Worm (Caenorhabditis elegans) whole organism, mixed stage, embryonic: Measurements from ENCODE around the gene K02F6.7.

Experiments
- M03D4.4 ChIP-seq: sonication (generic microtip); optimal IDR thresholded peaks from 2 replicates; lab custom pipeline; 2017; ENCODE audit warnings: mild to moderate bottlenecking, missing genetic modification characterization, missing compliant biosample characterization
- bed-3 ChIP-seq: fragments of 200-800 bp; sonication (Bioruptor generic); optimal IDR thresholded peaks from 3 replicates; lab custom pipeline; 2018; ENCODE audit warnings: mild to moderate bottlenecking, missing genetic modification characterization, moderate library complexity, missing compliant biosample characterization
- blmp-1 ChIP-seq: fragments of 150-350 bp; optimal IDR thresholded peaks from 2 replicates; lab custom pipeline; 2014; ENCODE audit warnings: missing biosample characterization, missing genetic modification characterization
- ceh-39 ChIP-seq: fragments of 150-350 bp; optimal IDR thresholded peaks from 2 replicates; lab custom pipeline; 2014; ENCODE audit warnings: missing biosample characterization, missing genetic modification characterization
- ceh-43 ChIP-seq: fragments of 200-800 bp; sonication (Bioruptor generic); optimal IDR thresholded peaks from 2 replicates; lab custom pipeline; 2018; ENCODE audit warnings: mild to moderate bottlenecking, missing genetic modification characterization, moderate library complexity, missing compliant biosample characterization
- ceh-83 ChIP-seq: fragments of 200-800 bp; sonication (Bioruptor generic); optimal IDR thresholded peaks from 2 replicates; lab custom pipeline; 2018; ENCODE audit warnings: mild to moderate bottlenecking, missing genetic modification characterization, missing compliant biosample characterization
- ces-1 ChIP-seq: fragments of 150-350 bp; optimal IDR thresholded peaks from 2 replicates; lab custom pipeline; 2014; ENCODE audit warnings: missing biosample characterization, missing genetic modification reagents, missing genetic modification characterization
- cnd-1 ChIP-seq: fragments of 200-800 bp; sonication (Bioruptor generic); optimal IDR thresholded peaks from 2 replicates; lab custom pipeline; 2018; ENCODE audit warnings: mild to moderate bottlenecking, missing genetic modification characterization, missing compliant biosample characterization
- drap-1 ChIP-seq: fragments of 200-800 bp; sonication (Bioruptor generic); optimal IDR thresholded peaks from 3 replicates; lab custom pipeline; 2018; ENCODE audit warnings: mild to moderate bottlenecking, missing genetic modification characterization, missing compliant biosample characterization
- elt-1 ChIP-seq: sonication (generic microtip); optimal IDR thresholded peaks from 2 replicates; lab custom pipeline; 2017; ENCODE audit warnings: missing genetic modification characterization, mild to moderate bottlenecking, missing compliant biosample characterization, antibody characterized with exemption, moderate library complexity, borderline replicate concordance; ENCODE audit not compliant: insufficient read depth
- elt-3 ChIP-seq: fragments of 150-350 bp; optimal IDR thresholded peaks from 2 replicates; lab custom pipeline; 2014; ENCODE audit warnings: missing biosample characterization, missing genetic modification characterization
- lin-13 ChIP-seq: fragments of 150-350 bp; optimal IDR thresholded peaks from 2 replicates; lab custom pipeline; 2014; ENCODE audit warnings: missing biosample characterization, missing genetic modification characterization
- lin-32 ChIP-seq: fragments of 200-800 bp; sonication (Bioruptor generic); optimal IDR thresholded peaks from 2 replicates; lab custom pipeline; 2018; ENCODE audit warnings: mild to moderate bottlenecking, missing genetic modification characterization, missing compliant biosample characterization
- lsy-2 ChIP-seq: fragments of 150-350 bp; optimal IDR thresholded peaks from 2 replicates; lab custom pipeline; 2014; ENCODE audit warnings: missing biosample characterization, missing genetic modification characterization
- mab-5 ChIP-seq: fragments of 150-350 bp; optimal IDR thresholded peaks from 2 replicates; lab custom pipeline; 2014; ENCODE audit warnings: missing biosample characterization, missing genetic modification characterization
- mls-2 ChIP-seq: sonication (generic microtip); optimal IDR thresholded peaks from 2 replicates; lab custom pipeline; 2016; ENCODE audit warnings: mild to moderate bottlenecking, missing genetic modification characterization, moderate library complexity, missing compliant biosample characterization
- nhr-12 ChIP-seq: fragments of 150-350 bp; optimal IDR thresholded peaks from 2 replicates; lab custom pipeline; 2014; ENCODE audit warnings: missing biosample characterization, missing genetic modification characterization
- nhr-2 ChIP-seq: fragments of 150-350 bp; optimal IDR thresholded peaks from 2 replicates; lab custom pipeline; 2014; ENCODE audit warnings: missing biosample characterization, missing genetic modification characterization
- nhr-28 ChIP-seq: fragments of 150-350 bp; optimal IDR thresholded peaks from 2 replicates; lab custom pipeline; 2014; ENCODE audit warnings: missing biosample characterization, missing genetic modification characterization
- nhr-76 ChIP-seq: sonication (generic microtip); optimal IDR thresholded peaks from 2 replicates; lab custom pipeline; 2017; ENCODE audit warnings: missing biosample characterization, missing genetic modification characterization
- pha-4 ChIP-seq: fragments of 150-350 bp; optimal IDR thresholded peaks from 2 replicates; lab custom pipeline; 2018; ENCODE audit warnings: missing biosample characterization, missing genetic modification reagents, missing genetic modification characterization
- snpc-4 ChIP-seq: fragments of 150-350 bp; optimal IDR thresholded peaks from 2 replicates; lab custom pipeline; 2014; ENCODE audit warnings: missing biosample characterization, missing genetic modification characterization
- sptf-1 ChIP-seq: sonication (generic microtip); optimal IDR thresholded peaks from 2 replicates; lab custom pipeline; 2017; ENCODE audit warnings: mild to moderate bottlenecking, missing genetic modification characterization, moderate library complexity, missing compliant biosample characterization
- tbx-8 ChIP-seq: fragments of 200-800 bp; sonication (Bioruptor generic); optimal IDR thresholded peaks from 2 replicates; lab custom pipeline; 2018; ENCODE audit warnings: mild to moderate bottlenecking, missing genetic modification characterization, moderate library complexity, missing compliant biosample characterization
- unc-120 ChIP-seq: sonication (generic microtip); optimal IDR thresholded peaks from 2 replicates; lab custom pipeline; 2017; ENCODE audit warnings: missing genetic modification characterization, missing compliant biosample characterization; ENCODE audit not compliant: poor library complexity, severe bottlenecking
- unc-39 ChIP-seq: fragments of 150-350 bp; optimal IDR thresholded peaks from 2 replicates; lab custom pipeline; 2014; ENCODE audit warnings: missing biosample characterization, missing genetic modification characterization
- unc-62 ChIP-seq: fragments of 150-350 bp; optimal IDR thresholded peaks from 2 replicates; lab custom pipeline; 2014; ENCODE audit warnings: missing biosample characterization, missing genetic modification reagents, missing genetic modification characterization
- zip-8 ChIP-seq: fragments of 150-350 bp; optimal IDR thresholded peaks from 2 replicates; lab custom pipeline; 2014; ENCODE audit warnings: missing biosample characterization, missing genetic modification characterization
- ztf-11 ChIP-seq: fragments of 150-350 bp; optimal IDR thresholded peaks from 2 replicates; lab custom pipeline; 2014; ENCODE audit warnings: missing biosample characterization, missing genetic modification characterization

K02F6.7 gene

ce11 chrII:2537754-2538153, at the start of gene K02F6.7:
Gene K02F6.7 (minus strand): TSS chrII:2537854.
- TF ChIP-seq elt-1 (tag; lab: Kevin White, UChicago) (no peak), lin-13 (tag; lab: Kevin White, UChicago) (no peak), snpc-4 (tag; lab: Kevin White, UChicago) (no peak), pha-4 (no peak), unc-39 (tag; lab: Kevin White, UChicago) (no peak), tbx-8 (GFP tag; lab: Kevin White, UChicago) (no peak), drap-1 (GFP tag; lab: Kevin White, UChicago) (no peak), ces-1 (no peak), zip-8 (tag; lab: Kevin White, UChicago) (no peak), nhr-12 (no peak), ceh-39 (tag; lab: Kevin White, UChicago) (no peak), unc-120 (tag; lab: Kevin White, UChicago) (no peak), blmp-1 (tag; lab: Kevin White, UChicago) (no peak), lsy-2 (tag; lab: Kevin White, UChicago) (no peak), lin-32 (GFP tag; lab: Kevin White, UChicago) (no peak), mab-5 (tag; lab: Kevin White, UChicago) (no peak)
- TF ChIP-seq, all 35 proteins: peak for 0

- no peak for TF ChIP-seq snpc-4 (tag; lab: Kevin White, UChicago)
- TF ChIP-seq bed-3 (GFP tag; lab: Kevin White, UChicago), result no peak
- TF ChIP-seq pha-4, result no peak
- TF ChIP-seq lsy-2 (tag; lab: Kevin White, UChicago), result no peak
- no peak for TF ChIP-seq lin-13 (tag; lab: Kevin White, UChicago)
- TF ChIP-seq ztf-11 (tag; lab: Kevin White, UChicago), result no peak
- TF ChIP-seq ceh-83, result no peak
- TF ChIP-seq M03D4.4 (tag; lab: Kevin White, UChicago), result no peak
- no peak for TF ChIP-seq cnd-1
- no peak for TF ChIP-seq zip-8 (tag; lab: Kevin White, UChicago)
- TF ChIP-seq mls-2, result no peak
- TF ChIP-seq sptf-1 (tag; lab: Kevin White, UChicago), result no peak
- TF ChIP-seq tbx-8 (GFP tag; lab: Kevin White, UChicago), result no peak
- no peak for TF ChIP-seq unc-120 (tag; lab: Kevin White, UChicago)
- no peak for TF ChIP-seq mab-5 (tag; lab: Kevin White, UChicago)
- no peak for TF ChIP-seq elt-1 (tag; lab: Kevin White, UChicago)
- TF ChIP-seq unc-39 (tag; lab: Kevin White, UChicago), result no peak
- TF ChIP-seq unc-62 (GFP tag; lab: Kevin White, UChicago), result no peak
- no peak for TF ChIP-seq nhr-2 (tag; lab: Kevin White, UChicago)
These were observed 49.4 kb upstream of the K02F6.7 start, which contains the start of the genes F33H12.7 and sri-39 for ce11 chrII:2586861-2587554. Gene F33H12.7 (minus strand): TSS chrII:2586911. Gene sri-39 (plus strand): TSS chrII:2587504.

- TF ChIP-seq nhr-76 (tag; lab: Kevin White, UChicago) (no peak), elt-3 (tag; lab: Kevin White, UChicago) (no peak), M03D4.4 (tag; lab: Kevin White, UChicago) (no peak), zip-8 (tag; lab: Kevin White, UChicago) (no peak), lsy-2 (tag; lab: Kevin White, UChicago) (no peak), mls-2 (no peak), lin-32 (GFP tag; lab: Kevin White, UChicago) (no peak), lin-13 (tag; lab: Kevin White, UChicago) (no peak), nhr-28 (tag; lab: Kevin White, UChicago) (no peak), unc-62 (GFP tag; lab: Kevin White, UChicago) (no peak), ces-1 (no peak), mab-5 (tag; lab: Kevin White, UChicago) (no peak), bed-3 (GFP tag; lab: Kevin White, UChicago) (no peak), cnd-1 (no peak), ceh-43 (GFP tag; lab: Kevin White, UChicago) (no peak)
These were observed 47.8 kb upstream of the K02F6.7 start, which contains the start of gene sri-36 for ce11 chrII:2585493-2585892. Gene sri-36 (minus strand): TSS chrII:2585593.

- no peak for TF ChIP-seq drap-1 (GFP tag; lab: Kevin White, UChicago)
These were observed 45.4 kb upstream of the K02F6.7 start, which contains the start of gene sri-74 for ce11 chrII:2583044-2583443. Gene sri-74 (minus strand): TSS chrII:2583144.
